Fruit fly (Drosophila melanogaster): Measurements from ENCODE around the gene CG11656.

CG11656 gene

DNA sequence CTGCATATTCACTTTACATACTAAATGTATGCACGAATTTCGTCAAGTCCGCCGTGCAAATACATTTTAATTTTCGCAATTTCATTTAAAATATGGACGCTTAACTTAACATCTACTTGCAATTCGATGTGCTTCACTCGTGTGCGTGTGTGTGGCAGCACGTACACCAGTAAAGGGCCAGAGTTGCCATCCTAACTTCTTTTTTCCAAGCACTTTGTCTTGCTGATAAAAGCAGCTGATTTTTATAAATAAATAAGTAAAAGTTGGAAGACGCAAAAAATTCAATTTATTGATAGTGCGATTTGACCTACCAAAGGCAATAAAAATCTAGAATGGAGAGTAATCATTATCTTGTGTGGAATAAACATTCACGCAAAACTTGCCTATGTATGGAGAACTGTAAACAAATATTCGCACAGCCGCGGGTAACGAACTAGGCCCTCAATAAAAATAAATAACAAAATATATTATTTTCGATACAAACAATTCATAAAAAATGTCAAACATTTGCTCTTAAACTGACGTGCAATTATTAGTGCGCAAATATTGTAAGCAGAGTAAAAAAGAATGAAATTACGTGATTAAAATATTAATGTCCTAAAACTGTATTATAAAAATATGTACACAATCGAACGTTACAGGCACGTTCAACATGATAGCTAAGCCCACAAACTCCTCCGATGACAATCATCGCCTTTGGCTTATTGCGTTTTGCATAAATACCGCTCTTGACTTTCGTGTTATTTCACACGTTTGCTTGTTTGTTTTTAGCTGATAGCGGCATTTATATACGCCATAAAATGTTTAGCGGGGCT is 27.3 kb upstream of the CG11656 start (continued):
- TF ChIP-seq CG17328 (GFP tag; IDR thresholded peaks at IDR 0.05) (peak; percentile 57; the same call in 1 of the 2 replicates), CG14050 (GFP tag; IDR thresholded peaks at IDR 0.05) (peak; percentile 48; the same call in 1 of the 3 replicates), Poxn (GFP tag; IDR thresholded peaks at IDR 0.05) (0 out of 2 replicates have a peak, but pooled peaks have one; percentile 6), CG12769 (tag; optimal IDR thresholded peaks at IDR 0.05) (peak; percentile 27), CG18262 (tag; optimal IDR thresholded peaks at IDR 0.05) (peak; percentile 52), gsb-n (tag; optimal IDR thresholded peaks at IDR 0.05) (no peak), br (optimal IDR thresholded peaks at IDR 0.05) (no peak), CG14860 (GFP tag; IDR thresholded peaks at IDR 0.05; ENCODE audit: partially characterized antibody) (no peak), CG12219 (GFP tag; optimal IDR thresholded peaks at IDR 0.05) (peak; percentile 56), chif (GFP tag; optimal IDR thresholded peaks at IDR 0.05) (no peak), CG16779 (GFP tag; IDR thresholded peaks at IDR 0.05) (no peak), gfzf (GFP tag; optimal IDR thresholded peaks at IDR 0.05) (no peak), CG5245 (GFP tag; optimal IDR thresholded peaks at IDR 0.05) (no peak), gem (tag; optimal IDR thresholded peaks at IDR 0.05) (peak; percentile 82), CG13624 (GFP tag; optimal IDR thresholded peaks at IDR 0.05) (peak; percentile 38), CG8924 (tag; optimal IDR thresholded peaks at IDR 0.05) (peak; percentile 60), Atf3 (GFP tag; optimal IDR thresholded peaks at IDR 0.05) (no peak), NFAT (GFP tag; IDR thresholded peaks at IDR 0.05) (peak; percentile 52; the same call in 1 of the 2 replicates), CG1024 (GFP tag; IDR thresholded peaks at IDR 0.05) (no peak), kni (GFP tag; optimal IDR thresholded peaks at IDR 0.05) (peak; percentile 29), CG8765 (GFP tag; IDR thresholded peaks at IDR 0.05) (no peak), Dfd (GFP tag; optimal IDR thresholded peaks at IDR 0.05) (no peak), Drgx (GFP tag; IDR thresholded peaks at IDR 0.05) (peak; percentile 70), Sry-β (GFP tag; optimal IDR thresholded peaks at IDR 0.05) (no peak), ab (GFP tag; optimal IDR thresholded peaks at IDR 0.05) (peak; percentile 29), croc (GFP tag; conservative IDR thresholded peaks at IDR 0.05) (no peak; the same call in 1 of the 3 replicates), so (GFP tag; IDR thresholded peaks at IDR 0.05) (peak; percentile 86), crp (GFP tag; optimal IDR thresholded peaks at IDR 0.05) (peak in 1 of 2 experiments; percentile 48), CG10543 (GFP tag; optimal IDR thresholded peaks at IDR 0.05) (peak; percentile 73), Lpt (GFP tag; optimal IDR thresholded peaks at IDR 0.05) (no peak), Camta (GFP tag; optimal IDR thresholded peaks at IDR 0.05) (peak; percentile 35), chinmo (GFP tag; IDR thresholded peaks at IDR 0.05; ENCODE audit: partially characterized antibody) (0 out of 4 replicates have a peak, but pooled peaks have one; percentile 43), Atf6 (GFP tag; IDR thresholded peaks at IDR 0.05) (peak; percentile 74), Hey (tag; optimal IDR thresholded peaks at IDR 0.05) (no peak), Gug (GFP tag; IDR thresholded peaks at IDR 0.05) (no peak), CG10959 (GFP tag; IDR thresholded peaks at IDR 0.05) (no peak), repo (GFP tag; optimal IDR thresholded peaks at IDR 0.05) (no peak), crol (GFP tag; IDR thresholded peaks at IDR 0.05) (no peak), ATbp (GFP tag; optimal IDR thresholded peaks at IDR 0.05) (peak; percentile 46), CG33213 (GFP tag; optimal IDR thresholded peaks at IDR 0.05) (no peak), Deaf1 (tag; optimal IDR thresholded peaks at IDR 0.05) (peak; percentile 40), CG15269 (tag; optimal IDR thresholded peaks at IDR 0.05) (peak; percentile 83), inv (GFP tag; IDR thresholded peaks at IDR 0.05; ENCODE audit: partially characterized antibody) (no peak), sens (GFP tag) (peak; percentile 76), CG31388 (GFP tag; optimal IDR thresholded peaks at IDR 0.05) (no peak), disco-r (GFP tag; optimal IDR thresholded peaks at IDR 0.05) (peak; percentile 12), pb (GFP tag; optimal IDR thresholded peaks at IDR 0.05) (no peak), bowl (GFP tag; IDR thresholded peaks at IDR 0.05) (no peak), CG3995 (GFP tag; optimal IDR thresholded peaks at IDR 0.05) (peak; percentile 50), Scr (GFP tag; IDR thresholded peaks at IDR 0.05; ENCODE audit: partially characterized antibody) (peak; percentile 17; the same call in 1 of the 2 replicates)

Measured in whole organism, embryonic.